Fruit fly (Drosophila melanogaster) whole organism, prepupa: ENCODE measurements around the gene CG3191.

Experiments used
- Blimp-1 ChIP-seq: fragments of 200-800 bp; sonication (Bioruptor generic); optimal IDR thresholded peaks from 3 replicates; lab custom pipeline; 2017; ENCODE audit warnings: missing biosample characterization, missing genetic modification characterization, mild to moderate bottlenecking, moderate library complexity, missing genetic modification reagents
- CG10631 ChIP-seq: fragments of 200-800 bp; sonication (Bioruptor generic); optimal IDR thresholded peaks from 2 replicates; lab custom pipeline; 2016; ENCODE audit warnings: missing biosample characterization, missing genetic modification characterization
- CG10669 ChIP-seq: fragments of 200-800 bp; sonication (Bioruptor generic); optimal IDR thresholded peaks from 3 replicates; lab custom pipeline; 2018; ENCODE audit warnings: missing biosample characterization, mild to moderate bottlenecking, missing genetic modification characterization, moderate library complexity
- CG6163 ChIP-seq: fragments of 200-800 bp; sonication (Bioruptor generic); IDR thresholded peaks from 3 replicates; pipeline ENCODE4 v1.3.6; 2022; ENCODE audit warnings: missing biosample characterization, missing genetic modification characterization
- CG6792 ChIP-seq: fragments of 200-800 bp; sonication (Bioruptor generic); optimal IDR thresholded peaks from 3 replicates; lab custom pipeline; 2016; ENCODE audit warnings: missing biosample characterization, missing genetic modification characterization
- CG6854 ChIP-seq: fragments of 200-800 bp; sonication (Bioruptor generic); optimal IDR thresholded peaks from 2 replicates; lab custom pipeline; 2017; ENCODE audit warnings: missing biosample characterization, mild to moderate bottlenecking, missing genetic modification characterization
- CG8632 ChIP-seq: fragments of 200-800 bp; sonication (Bioruptor generic); optimal IDR thresholded peaks from 3 replicates; lab custom pipeline; 2016; ENCODE audit warnings: missing biosample characterization, missing genetic modification characterization
- Hr39 ChIP-seq: fragments of 200-800 bp; sonication (Bioruptor generic); optimal IDR thresholded peaks from 2 replicates; lab custom pipeline; 2016; ENCODE audit warnings: missing biosample characterization, missing genetic modification characterization
- Sox102F ChIP-seq: fragments of 200-800 bp; sonication (Bioruptor generic); optimal IDR thresholded peaks from 2 replicates; lab custom pipeline; 2016; ENCODE audit warnings: missing biosample characterization, mild to moderate bottlenecking, missing genetic modification characterization
- achi ChIP-seq: fragments of 200-800 bp; sonication (Bioruptor generic); optimal IDR thresholded peaks from 3 replicates; lab custom pipeline; 2016; ENCODE audit warnings: missing biosample characterization, missing genetic modification characterization
- dsx ChIP-seq: fragments of 200-800 bp; optimal IDR thresholded peaks from 3 replicates; lab custom pipeline; 2019; ENCODE audit warnings: missing biosample characterization, mild to moderate bottlenecking, missing genetic modification characterization, moderate library complexity; ENCODE audit not compliant: poor library complexity, severe bottlenecking
- net ChIP-seq: fragments of 200-800 bp; sonication (Bioruptor generic); optimal IDR thresholded peaks from 3 replicates; lab custom pipeline; 2016; ENCODE audit warnings: missing biosample characterization, missing genetic modification characterization
- spab ChIP-seq: fragments of 200-800 bp; sonication (Bioruptor generic); optimal IDR thresholded peaks from 2 replicates; lab custom pipeline; 2017; ENCODE audit warnings: missing biosample characterization, mild to moderate bottlenecking, missing genetic modification characterization, missing genetic modification reagents

DNA sequence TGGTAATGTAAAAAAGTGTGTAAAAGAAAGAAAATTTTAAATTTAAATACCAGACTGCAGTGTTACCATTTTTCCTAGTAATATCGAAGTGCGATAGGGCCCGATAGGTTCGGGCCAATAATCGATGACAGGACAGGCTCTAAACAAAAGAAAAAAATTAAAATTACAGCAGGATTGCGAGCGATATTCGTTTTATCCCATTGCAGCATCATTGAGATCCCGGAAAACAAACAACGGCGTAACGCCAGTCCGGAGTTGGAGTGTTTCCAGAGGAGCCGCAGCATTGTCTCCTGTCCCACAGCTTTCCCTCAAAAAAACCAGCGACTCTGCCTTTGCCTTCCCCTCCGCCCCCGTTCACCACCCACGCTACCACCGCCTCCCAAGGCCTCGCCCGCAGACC is 26.7 kb downstream of the CG3191 start, which contains the start of gene pcx:
- TF ChIP-seq Sox102F (no peak), net (GFP tag; lab: Kevin White, UChicago) (no peak), CG6854 (no peak), achi (GFP tag; lab: Kevin White, UChicago) (no peak), Blimp-1 (no peak), CG10631 (no peak), dsx (no peak), CG6163 (no peak), spab (GFP tag; lab: Kevin White, UChicago) (no peak), CG10669 (GFP tag; lab: Kevin White, UChicago) (no peak), Hr39 (GFP tag; lab: Kevin White, UChicago) (no peak), CG8632 (GFP tag; lab: Kevin White, UChicago) (no peak), CG6792 (no peak)
